Fruit fly (Drosophila melanogaster): ENCODE results near the gene ninaB.

Gene ninaB

DNA sequence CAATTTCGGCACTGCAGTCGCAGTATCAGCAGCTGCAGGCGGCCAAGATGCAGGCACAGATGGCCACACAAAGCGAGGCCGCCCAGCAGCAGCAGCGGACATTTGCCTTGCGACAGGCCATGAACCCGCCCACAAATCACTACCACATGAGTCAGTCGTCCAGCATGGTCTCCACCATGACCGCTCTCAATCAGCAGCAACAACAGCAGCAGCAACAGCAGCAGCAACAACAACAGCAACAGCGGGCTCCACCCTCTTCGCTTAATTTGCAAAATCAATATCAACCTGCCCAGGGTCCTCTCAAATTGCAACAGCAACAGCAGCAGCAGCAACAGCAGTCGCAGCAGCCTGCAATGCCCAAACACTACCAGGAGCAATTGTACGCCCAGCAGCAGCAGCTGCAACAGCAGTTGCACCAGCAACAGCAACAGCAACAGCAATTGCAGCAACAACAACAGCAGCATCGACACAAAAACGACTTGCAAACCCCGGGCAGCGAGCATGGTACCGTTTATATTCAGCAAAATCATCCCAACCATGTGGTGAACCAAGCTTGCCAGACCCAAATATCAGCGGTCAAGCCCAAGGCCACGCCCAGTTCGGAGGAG is 45.8 kb downstream of the ninaB start:
- no peak for TF ChIP-seq Snoo (tag; optimal IDR thresholded peaks at IDR 0.05)
- no peak for TF ChIP-seq CG13204 (GFP tag; optimal IDR thresholded peaks at IDR 0.05)
- no peak for TF ChIP-seq CG14655 (GFP tag; optimal IDR thresholded peaks at IDR 0.05)
- no peak for TF ChIP-seq CG17806 (tag; optimal IDR thresholded peaks at IDR 0.05)
- no peak for TF ChIP-seq CG32121 (GFP tag; IDR thresholded peaks at IDR 0.05)
- no peak for TF ChIP-seq Pif1A (GFP tag; optimal IDR thresholded peaks at IDR 0.05)
- TF ChIP-seq Ets98B (GFP tag; IDR thresholded peaks at IDR 0.05): no peak
- no peak for TF ChIP-seq CG15710 (tag; optimal IDR thresholded peaks at IDR 0.05)
- TF ChIP-seq CG9948 (tag; optimal IDR thresholded peaks at IDR 0.05): no peak
- TF ChIP-seq EcR (GFP tag; optimal IDR thresholded peaks at IDR 0.05): no peak
- TF ChIP-seq Pif1B (GFP tag; optimal IDR thresholded peaks at IDR 0.05): no peak
- TF ChIP-seq CG8159 (tag; optimal IDR thresholded peaks at IDR 0.05): no peak
- TF ChIP-seq CG34367 (tag; optimal IDR thresholded peaks at IDR 0.05): no peak
- TF ChIP-seq D1 (tag; optimal IDR thresholded peaks at IDR 0.05): no peak
- TF ChIP-seq rn (GFP tag; IDR thresholded peaks at IDR 0.05): no peak
